Worm (Caenorhabditis elegans) whole organism, mixed stage, embryonic: Measurements from ENCODE around the gene immp-1.

Source experiments
- M03D4.4 ChIP-seq: sonication (generic microtip); optimal IDR thresholded peaks from 2 replicates; lab custom pipeline; 2017; ENCODE audit warnings: mild to moderate bottlenecking, missing genetic modification characterization, missing compliant biosample characterization
- bed-3 ChIP-seq: fragments of 200-800 bp; sonication (Bioruptor generic); optimal IDR thresholded peaks from 3 replicates; lab custom pipeline; 2018; ENCODE audit warnings: mild to moderate bottlenecking, missing genetic modification characterization, moderate library complexity, missing compliant biosample characterization
- ceh-39 ChIP-seq: fragments of 150-350 bp; optimal IDR thresholded peaks from 2 replicates; lab custom pipeline; 2014; ENCODE audit warnings: missing biosample characterization, missing genetic modification characterization
- ces-1 ChIP-seq: fragments of 150-350 bp; optimal IDR thresholded peaks from 2 replicates; lab custom pipeline; 2014; ENCODE audit warnings: missing biosample characterization, missing genetic modification reagents, missing genetic modification characterization
- cnd-1 ChIP-seq: fragments of 200-800 bp; sonication (Bioruptor generic); optimal IDR thresholded peaks from 2 replicates; lab custom pipeline; 2018; ENCODE audit warnings: mild to moderate bottlenecking, missing genetic modification characterization, missing compliant biosample characterization
- drap-1 ChIP-seq: fragments of 200-800 bp; sonication (Bioruptor generic); optimal IDR thresholded peaks from 3 replicates; lab custom pipeline; 2018; ENCODE audit warnings: mild to moderate bottlenecking, missing genetic modification characterization, missing compliant biosample characterization
- elt-3 ChIP-seq: fragments of 150-350 bp; optimal IDR thresholded peaks from 2 replicates; lab custom pipeline; 2014; ENCODE audit warnings: missing biosample characterization, missing genetic modification characterization
- flh-1 ChIP-seq: fragments of 200-800 bp; sonication (Bioruptor generic); optimal IDR thresholded peaks from 2 replicates; lab custom pipeline; 2018; ENCODE audit warnings: mild to moderate bottlenecking, missing genetic modification characterization, moderate library complexity, missing compliant biosample characterization
- ham-2 ChIP-seq: fragments of 200-800 bp; sonication (Bioruptor generic); optimal IDR thresholded peaks from 2 replicates; lab custom pipeline; 2018; ENCODE audit warnings: mild to moderate bottlenecking, missing genetic modification characterization, missing compliant biosample characterization
- hlh-1 ChIP-seq: fragments of 150-350 bp; optimal IDR thresholded peaks from 2 replicates; lab custom pipeline; 2014; ENCODE audit warnings: missing biosample characterization, missing genetic modification reagents, missing genetic modification characterization
- lin-13 ChIP-seq: fragments of 150-350 bp; optimal IDR thresholded peaks from 2 replicates; lab custom pipeline; 2014; ENCODE audit warnings: missing biosample characterization, missing genetic modification characterization
- lin-32 ChIP-seq: fragments of 200-800 bp; sonication (Bioruptor generic); optimal IDR thresholded peaks from 2 replicates; lab custom pipeline; 2018; ENCODE audit warnings: mild to moderate bottlenecking, missing genetic modification characterization, missing compliant biosample characterization
- lsy-2 ChIP-seq: fragments of 150-350 bp; optimal IDR thresholded peaks from 2 replicates; lab custom pipeline; 2014; ENCODE audit warnings: missing biosample characterization, missing genetic modification characterization
- mab-5 ChIP-seq: fragments of 150-350 bp; optimal IDR thresholded peaks from 2 replicates; lab custom pipeline; 2014; ENCODE audit warnings: missing biosample characterization, missing genetic modification characterization
- mep-1 ChIP-seq: fragments of 150-350 bp; optimal IDR thresholded peaks from 2 replicates; lab custom pipeline; 2017; ENCODE audit warnings: missing biosample characterization, missing genetic modification reagents, missing genetic modification characterization, inconsistent platforms
- mls-2 ChIP-seq: sonication (generic microtip); optimal IDR thresholded peaks from 2 replicates; lab custom pipeline; 2016; ENCODE audit warnings: mild to moderate bottlenecking, missing genetic modification characterization, moderate library complexity, missing compliant biosample characterization
- nhr-12 ChIP-seq: fragments of 150-350 bp; optimal IDR thresholded peaks from 2 replicates; lab custom pipeline; 2014; ENCODE audit warnings: missing biosample characterization, missing genetic modification characterization
- nhr-2 ChIP-seq: fragments of 150-350 bp; optimal IDR thresholded peaks from 2 replicates; lab custom pipeline; 2014; ENCODE audit warnings: missing biosample characterization, missing genetic modification characterization
- nhr-237 ChIP-seq: fragments of 150-350 bp; optimal IDR thresholded peaks from 2 replicates; lab custom pipeline; 2014; ENCODE audit warnings: missing biosample characterization, missing genetic modification characterization
- nhr-28 ChIP-seq: fragments of 150-350 bp; optimal IDR thresholded peaks from 2 replicates; lab custom pipeline; 2014; ENCODE audit warnings: missing biosample characterization, missing genetic modification characterization
- nhr-76 ChIP-seq: sonication (generic microtip); optimal IDR thresholded peaks from 2 replicates; lab custom pipeline; 2017; ENCODE audit warnings: missing biosample characterization, missing genetic modification characterization
- pha-4 ChIP-seq: fragments of 150-350 bp; optimal IDR thresholded peaks from 2 replicates; lab custom pipeline; 2018; ENCODE audit warnings: missing biosample characterization, missing genetic modification reagents, missing genetic modification characterization
- sem-2 ChIP-seq: fragments of 200-800 bp; sonication (Bioruptor generic); optimal IDR thresholded peaks from 2 replicates; lab custom pipeline; 2018; ENCODE audit warnings: mild to moderate bottlenecking, missing genetic modification characterization, missing compliant biosample characterization
- snpc-4 ChIP-seq: fragments of 150-350 bp; optimal IDR thresholded peaks from 2 replicates; lab custom pipeline; 2014; ENCODE audit warnings: missing biosample characterization, missing genetic modification characterization
- sptf-1 ChIP-seq: sonication (generic microtip); optimal IDR thresholded peaks from 2 replicates; lab custom pipeline; 2017; ENCODE audit warnings: mild to moderate bottlenecking, missing genetic modification characterization, moderate library complexity, missing compliant biosample characterization
- tbx-8 ChIP-seq: fragments of 200-800 bp; sonication (Bioruptor generic); optimal IDR thresholded peaks from 2 replicates; lab custom pipeline; 2018; ENCODE audit warnings: mild to moderate bottlenecking, missing genetic modification characterization, moderate library complexity, missing compliant biosample characterization
- unc-120 ChIP-seq: sonication (generic microtip); optimal IDR thresholded peaks from 2 replicates; lab custom pipeline; 2017; ENCODE audit warnings: missing genetic modification characterization, missing compliant biosample characterization; ENCODE audit not compliant: poor library complexity, severe bottlenecking
- unc-39 ChIP-seq: fragments of 150-350 bp; optimal IDR thresholded peaks from 2 replicates; lab custom pipeline; 2014; ENCODE audit warnings: missing biosample characterization, missing genetic modification characterization
- unc-62 ChIP-seq: fragments of 150-350 bp; optimal IDR thresholded peaks from 2 replicates; lab custom pipeline; 2014; ENCODE audit warnings: missing biosample characterization, missing genetic modification reagents, missing genetic modification characterization
- ztf-11 ChIP-seq: fragments of 150-350 bp; optimal IDR thresholded peaks from 2 replicates; lab custom pipeline; 2014; ENCODE audit warnings: missing biosample characterization, missing genetic modification characterization

immp-1 gene

ce11 chrIII:11738482-11738881, 36.3 kb upstream of the immp-1 start:
- TF ChIP-seq nhr-12 (no peak), elt-3 (tag; lab: Kevin White, UChicago) (no peak), snpc-4 (tag; lab: Kevin White, UChicago) (no peak), nhr-237 (tag; lab: Kevin White, UChicago) (no peak), ham-2 (GFP tag; lab: Kevin White, UChicago) (no peak), mab-5 (no peak), ces-1 (GFP tag; lab: Kevin White, UChicago) (peak; percentile 31), lin-32 (GFP tag; lab: Kevin White, UChicago) (no peak)

DNA sequence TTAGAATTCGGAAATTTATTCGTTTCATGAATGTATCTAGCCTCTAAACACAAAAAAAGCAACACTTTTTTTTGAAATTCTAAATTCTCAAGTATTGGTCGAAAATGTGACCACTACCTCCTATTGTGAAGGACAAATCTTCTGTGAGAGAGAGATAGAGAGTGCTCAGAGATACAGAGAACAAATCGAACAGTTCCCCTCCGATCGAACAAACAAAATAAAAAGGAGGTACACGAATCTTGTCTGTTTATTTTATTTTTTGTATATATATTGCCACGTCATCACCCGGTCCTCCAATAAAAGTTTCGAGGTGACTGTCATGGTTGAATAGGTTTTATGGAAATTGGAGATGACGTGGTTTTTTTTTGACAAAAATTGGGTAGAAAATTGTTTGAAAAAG, 33.9 kb upstream of the immp-1 start:
- TF ChIP-seq nhr-12 (no peak), ham-2 (GFP tag; lab: Kevin White, UChicago) (no peak), mep-1 (tag; lab: Kevin White, UChicago) (no peak), ces-1 (GFP tag; lab: Kevin White, UChicago) (no peak), pha-4 (tag; lab: Kevin White, UChicago) (no peak)

ce11 chrIII:11742191-11742590, 32.6 kb upstream of the immp-1 start:
- TF ChIP-seq mab-5 (no peak), lsy-2 (tag; lab: Kevin White, UChicago) (no peak)

DNA sequence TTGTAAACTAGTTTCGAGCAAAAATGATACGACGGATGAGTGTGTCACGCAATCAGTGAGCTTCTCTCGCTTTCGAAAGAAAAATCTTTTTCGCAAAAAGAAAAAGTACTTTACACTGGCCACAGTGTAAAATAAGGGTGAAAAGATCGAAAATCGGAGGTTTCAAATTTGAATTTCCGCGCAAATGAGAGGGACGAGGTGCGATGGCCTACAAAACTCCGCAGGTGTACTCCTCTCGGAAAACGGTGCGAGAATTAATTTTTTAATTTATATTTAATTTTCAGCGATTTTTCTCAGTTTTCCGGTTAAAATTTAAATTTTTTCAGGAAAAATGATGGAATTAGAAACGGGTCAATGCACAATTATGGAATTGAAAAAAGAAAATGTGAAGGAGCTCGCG, 28.0 kb upstream of the immp-1 start, which contains the start of gene mrt-2:
Gene mrt-2, plus strand, starts transcription at position 49 of the 400 bp plus-strand sequence.
- TF ChIP-seq nhr-2 (tag; lab: Kevin White, UChicago) (no peak), ceh-39 (tag; lab: Kevin White, UChicago) (no peak), drap-1 (GFP tag; lab: Kevin White, UChicago) (peak; percentile 2), ces-1 (GFP tag; lab: Kevin White, UChicago) (peak; percentile 53), unc-62 (GFP tag; lab: Kevin White, UChicago) (no peak), mls-2 (tag; lab: Kevin White, UChicago) (no peak), ham-2 (GFP tag; lab: Kevin White, UChicago) (no peak), bed-3 (no peak), lin-13 (no peak), lsy-2 (tag; lab: Kevin White, UChicago) (peak; percentile 69), sem-2 (GFP tag; lab: Kevin White, UChicago) (no peak), unc-120 (tag; lab: Kevin White, UChicago) (no peak), nhr-76 (tag; lab: Kevin White, UChicago) (no peak), elt-3 (tag; lab: Kevin White, UChicago) (no peak), mep-1 (tag; lab: Kevin White, UChicago) (peak; percentile 45), lin-32 (GFP tag; lab: Kevin White, UChicago) (no peak), cnd-1 (tag; lab: Kevin White, UChicago) (no peak), pha-4 (tag; lab: Kevin White, UChicago) (peak; percentile 7), M03D4.4 (tag; lab: Kevin White, UChicago) (no peak), nhr-28 (tag; lab: Kevin White, UChicago) (no peak), ztf-11 (tag; lab: Kevin White, UChicago) (no peak), flh-1 (GFP tag; lab: Kevin White, UChicago) (no peak), tbx-8 (GFP tag; lab: Kevin White, UChicago) (no peak), hlh-1 (tag; lab: Kevin White, UChicago) (peak; percentile 32), nhr-237 (tag; lab: Kevin White, UChicago) (peak; percentile 34), sptf-1 (tag; lab: Kevin White, UChicago) (peak; percentile 29)

DNA sequence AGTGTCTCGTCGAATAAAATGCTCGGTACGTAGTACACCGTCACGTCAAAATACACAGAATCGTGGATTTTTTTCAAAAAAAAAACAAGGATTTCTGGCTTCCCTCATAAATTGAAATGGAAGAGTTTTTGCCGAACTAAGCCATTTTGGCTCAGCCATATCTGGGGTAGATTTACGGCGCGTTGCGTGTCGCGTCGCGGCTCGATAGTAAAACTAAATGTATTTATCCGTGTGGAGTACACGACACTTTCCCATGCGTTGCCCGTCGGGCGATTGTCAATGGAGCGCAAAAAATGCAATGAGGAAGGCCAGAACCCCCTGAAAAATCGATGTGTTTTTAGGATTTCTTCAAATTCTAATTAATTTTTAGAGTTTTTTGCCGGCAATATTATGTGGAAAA, 24.5 kb upstream of the immp-1 start:
- no peak for TF ChIP-seq tbx-8 (GFP tag; lab: Kevin White, UChicago)
- no peak for TF ChIP-seq cnd-1 (tag; lab: Kevin White, UChicago)

- TF ChIP-seq hlh-1 (tag; lab: Kevin White, UChicago) (no peak), unc-39 (tag; lab: Kevin White, UChicago) (no peak), bed-3 (no peak), lin-32 (GFP tag; lab: Kevin White, UChicago) (no peak), mep-1 (tag; lab: Kevin White, UChicago) (no peak)
These were observed 23.9 kb upstream of the immp-1 start for ce11 chrIII:11750817-11751216.
